Fruit fly (Drosophila melanogaster): Measurements from ENCODE around the gene CG43145.

The CG43145 gene

dm6 chr2L:3695361-3695818, 6.2 kb upstream of the CG43145 start, which contains the start of gene CG16713:
Gene CG16713 (minus strand): TSS chr2L:3695411.
- no peak for TF ChIP-seq CG3726 (GFP tag; IDR thresholded peaks at IDR 0.05)
- no peak for TF ChIP-seq CG14860 (GFP tag; IDR thresholded peaks at IDR 0.05; ENCODE audit: partially characterized antibody)
- no peak for TF ChIP-seq Tbp (GFP tag; optimal IDR thresholded peaks at IDR 0.05)
- peak; percentile 31 for TF ChIP-seq CG34376 (GFP tag; optimal IDR thresholded peaks at IDR 0.05)
- no peak for TF ChIP-seq CG10979 (tag; optimal IDR thresholded peaks at IDR 0.05)
- TF ChIP-seq CG10462 (GFP tag; optimal IDR thresholded peaks at IDR 0.05), result no peak
- no peak for TF ChIP-seq CG14050 (GFP tag; IDR thresholded peaks at IDR 0.05)
- TF ChIP-seq CG13624 (GFP tag; optimal IDR thresholded peaks at IDR 0.05), result no peak
- TF ChIP-seq TFAM (GFP tag; optimal IDR thresholded peaks at IDR 0.05), result no peak
- peak; percentile 25 for TF ChIP-seq sug (tag; optimal IDR thresholded peaks at IDR 0.05)

- TF ChIP-seq sug (tag; optimal IDR thresholded peaks at IDR 0.05) (peak; percentile 51), CG7357 (GFP tag; IDR thresholded peaks at IDR 0.05) (0 out of 3 replicates have a peak, but pooled peaks have one; percentile 9), CG10543 (GFP tag; optimal IDR thresholded peaks at IDR 0.05) (peak; percentile 11), CG18764 (GFP tag; optimal IDR thresholded peaks at IDR 0.05) (no peak), CG34376 (GFP tag; optimal IDR thresholded peaks at IDR 0.05) (peak; percentile 61), sim (GFP tag; IDR thresholded peaks at IDR 0.05) (no peak), Dek (tag; optimal IDR thresholded peaks at IDR 0.05) (no peak)
Observed at dm6 chr2L:3696438-3696837, 5.2 kb upstream of the CG43145 start, which contains the start of gene IM33. Gene IM33 (minus strand): TSS chr2L:3696658.

DNA sequence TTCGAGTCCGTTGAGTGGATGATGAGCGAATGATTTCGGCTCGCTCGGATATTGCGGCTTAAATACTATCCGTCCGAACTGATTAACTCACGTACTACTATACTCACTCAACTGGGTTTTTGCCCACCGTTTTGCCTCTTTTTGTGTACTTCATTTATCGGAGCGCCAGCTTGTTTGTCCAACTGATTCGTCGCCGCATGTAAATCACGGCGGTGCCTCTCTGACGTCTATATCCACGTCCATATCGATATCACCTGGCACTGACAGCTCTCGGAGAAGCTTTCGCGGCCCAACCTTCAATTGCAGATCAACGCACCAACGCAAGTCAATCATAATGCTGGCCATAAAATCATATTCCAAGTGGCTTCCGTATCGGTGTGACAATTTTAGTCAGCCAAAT, 3.9 kb upstream of the CG43145 start, which contains the start of gene CG3604:
Gene CG3604, minus strand, starts transcription at position 101 of the 400 bp plus-strand sequence.
- TF ChIP-seq lbe (GFP tag; optimal IDR thresholded peaks at IDR 0.05) (no peak), Eip74EF (GFP tag; optimal IDR thresholded peaks at IDR 0.05) (peak in 1 of 2 experiments; percentile 14), B-H1 (GFP tag; IDR thresholded peaks at IDR 0.05) (no peak)

dm6 chr2L:3698992-3699514, 2.6 kb upstream of the CG43145 start, which contains the start of the genes CG10031 and CG42464:
Gene CG10031 (minus strand): TSS chr2L:3699092.
Gene CG42464 (plus strand): TSS chr2L:3699464.
- TF ChIP-seq CG15514 (GFP tag; optimal IDR thresholded peaks at IDR 0.05) (peak; percentile 56), vnd (GFP tag; IDR thresholded peaks at IDR 0.05; ENCODE audit: partially characterized antibody) (no peak), CG13624 (GFP tag; optimal IDR thresholded peaks at IDR 0.05) (no peak), Xbp1 (GFP tag; optimal IDR thresholded peaks at IDR 0.05) (no peak), CG15696 (tag; optimal IDR thresholded peaks at IDR 0.05) (no peak), trh (GFP tag; optimal IDR thresholded peaks at IDR 0.05) (no peak), ATbp (GFP tag; optimal IDR thresholded peaks at IDR 0.05) (no peak), CG2712 (tag; optimal IDR thresholded peaks at IDR 0.05) (no peak), CG15011 (GFP tag; optimal IDR thresholded peaks at IDR 0.05) (no peak), CG34376 (GFP tag; optimal IDR thresholded peaks at IDR 0.05) (peak; percentile 26), CG2889 (GFP tag; IDR thresholded peaks at IDR 0.05) (no peak), mam (GFP tag; optimal IDR thresholded peaks at IDR 0.05) (no peak), Pdp1 (GFP tag; optimal IDR thresholded peaks at IDR 0.05) (peak in 1 of 2 experiments; percentile 42), dm (GFP tag; optimal IDR thresholded peaks at IDR 0.05) (no peak), Dfd (GFP tag; optimal IDR thresholded peaks at IDR 0.05) (no peak)

- TF ChIP-seq sisA (GFP tag; IDR thresholded peaks at IDR 0.05) (no peak), disco-r (GFP tag; optimal IDR thresholded peaks at IDR 0.05) (no peak), CG6683 (GFP tag; optimal IDR thresholded peaks at IDR 0.05) (no peak)
Observed at dm6 chr2L:3699895-3700294, 1.7 kb upstream of the CG43145 start, which contains the start of gene CG42465. Gene CG42465 (plus strand): TSS chr2L:3700195.
